Worm (Caenorhabditis elegans): ENCODE results near the gene lron-15.

Gene lron-15

DNA sequence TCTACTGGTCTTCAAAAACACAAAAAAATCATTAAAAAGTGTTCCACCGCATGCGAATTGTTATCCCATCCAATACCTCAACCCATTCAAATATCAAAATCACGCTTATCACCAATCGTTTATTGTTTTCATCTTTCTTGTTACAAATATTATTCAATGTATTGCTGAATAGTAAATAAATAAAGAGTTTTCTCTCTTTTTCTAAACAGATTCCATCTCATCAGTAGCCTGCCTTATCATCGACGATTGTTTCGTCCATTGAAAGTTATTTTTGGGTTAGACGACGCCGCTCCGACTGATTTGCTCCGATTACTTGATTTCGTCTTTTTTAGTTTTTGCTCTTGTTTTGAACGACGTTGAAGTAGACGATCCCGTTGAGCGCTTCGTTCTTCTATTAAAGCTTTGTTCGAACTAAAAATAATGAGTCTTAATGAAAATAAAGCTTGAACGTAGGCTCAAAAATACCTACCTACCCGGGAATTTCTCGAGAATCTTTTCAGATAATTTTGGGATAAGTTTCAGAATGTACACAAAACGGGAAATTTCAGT, 18.5 kb downstream of the lron-15 start:
- TF ChIP-seq dpff-1 (tag; optimal IDR thresholded peaks at IDR 0.05) (no peak), ama-1 (optimal IDR thresholded peaks at IDR 0.05) (peak; percentile 14), ama-1 (GFP tag; optimal IDR thresholded peaks at IDR 0.05) (no peak), repo-1 (tag; optimal IDR thresholded peaks at IDR 0.05) (peak; percentile 19)

ce11 chrII:6524501-6524977, 20.2 kb downstream of the lron-15 start, which contains the start of gene C56E6.2:
C56E6.2 (plus strand) TSS chrII:6524927.
- TF ChIP-seq ceh-40 (GFP tag; IDR thresholded peaks at IDR 0.05) (0 out of 2 replicates have a peak, but pooled peaks have one; percentile 35), lir-1 (GFP tag; conservative IDR thresholded peaks at IDR 0.05) (no peak), nhr-80 (tag; optimal IDR thresholded peaks at IDR 0.05) (peak; percentile 43)

- no peak for TF ChIP-seq B0336.3 (GFP tag; IDR thresholded peaks at IDR 0.05)
- TF ChIP-seq Y53F4B.3 (GFP tag; IDR thresholded peaks at IDR 0.05): no peak
- no peak for TF ChIP-seq athp-1 (tag; optimal IDR thresholded peaks at IDR 0.05)
- TF ChIP-seq Y79H2A.3 (GFP tag; conservative IDR thresholded peaks at IDR 0.05): no peak
- TF ChIP-seq aptf-2 (GFP tag; conservative IDR thresholded peaks at IDR 0.05): no peak
- no peak for TF ChIP-seq nhr-27 (tag; optimal IDR thresholded peaks at IDR 0.05)
- TF ChIP-seq hlh-12 (tag; optimal IDR thresholded peaks at IDR 0.05): no peak
- TF ChIP-seq ceh-58 (GFP tag; IDR thresholded peaks at IDR 0.05): no peak
- TF ChIP-seq madf-10 (tag; optimal IDR thresholded peaks at IDR 0.05): no peak
- TF ChIP-seq ztf-28 (GFP tag; IDR thresholded peaks at IDR 0.05): no peak
- TF ChIP-seq Y67H2A.10 (GFP tag; conservative IDR thresholded peaks at IDR 0.05): no peak
- TF ChIP-seq Y95B8A.8 (GFP tag; IDR thresholded peaks at IDR 0.05): no peak
- no peak for TF ChIP-seq efl-1 (GFP tag; optimal IDR thresholded peaks at IDR 0.05)
- no peak for TF ChIP-seq egl-44 (GFP tag; IDR thresholded peaks at IDR 0.05)
- no peak for TF ChIP-seq nhr-179 (tag; optimal IDR thresholded peaks at IDR 0.05)
These were observed 20.8 kb downstream of the lron-15 start for ce11 chrII:6523940-6524339.

DNA sequence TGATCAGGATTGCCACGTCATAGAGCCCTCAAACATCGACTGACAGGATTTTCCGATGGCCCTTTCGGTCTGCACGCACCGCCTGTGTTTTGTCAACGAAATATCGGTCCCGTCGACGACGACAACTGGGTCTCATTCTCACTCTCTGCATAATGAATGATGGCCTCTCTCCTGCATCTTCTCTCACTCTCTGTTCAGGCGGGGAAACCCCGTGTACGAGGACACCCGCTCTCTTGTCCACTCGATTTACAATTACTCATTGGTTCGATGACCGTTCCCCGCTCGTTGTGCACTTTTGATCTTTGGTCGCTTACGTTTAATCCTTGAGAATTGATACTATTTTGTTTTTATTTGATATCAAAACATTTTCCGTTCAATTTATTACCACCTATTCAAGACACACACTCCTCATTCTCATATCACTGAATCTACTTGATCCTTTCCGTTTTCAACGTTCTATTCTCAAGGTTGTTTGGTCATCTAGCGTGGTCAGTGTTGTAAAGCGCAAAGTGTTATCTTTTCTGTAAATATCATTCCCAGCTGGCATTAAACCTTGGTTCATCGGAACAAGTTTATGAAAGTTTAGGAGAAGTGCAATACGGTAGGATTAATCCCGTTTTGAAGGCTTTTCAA, 22.0 kb downstream of the lron-15 start:
- TF ChIP-seq let-607 (tag; optimal IDR thresholded peaks at IDR 0.05) (no peak), dox-1 (GFP tag; IDR thresholded peaks at IDR 0.05) (no peak), rpc-1 (optimal IDR thresholded peaks at IDR 0.05) (no peak), rpc-1 (tag; optimal IDR thresholded peaks at IDR 0.05) (no peak), lin-26 (GFP tag; IDR thresholded peaks at IDR 0.05) (0 out of 2 replicates have a peak, but pooled peaks have one; percentile 29), mel-28 (tag; optimal IDR thresholded peaks at IDR 0.05; ENCODE audit: borderline replicate concordance) (no peak), ama-1 (optimal IDR thresholded peaks at IDR 0.05) (no peak), ama-1 (GFP tag; optimal IDR thresholded peaks at IDR 0.05) (no peak), F33H1.4 (GFP tag; IDR thresholded peaks at IDR 0.05) (no peak), ceh-91 (GFP tag; IDR thresholded peaks at IDR 0.05) (no peak), hmg-1.2 (GFP tag; IDR thresholded peaks at IDR 0.05) (no peak), ztf-18 (tag; optimal IDR thresholded peaks at IDR 0.05) (no peak), attf-5 (GFP tag; optimal IDR thresholded peaks at IDR 0.05) (no peak), lsl-1 (GFP tag; optimal IDR thresholded peaks at IDR 0.05) (no peak), unc-62 (GFP tag; optimal IDR thresholded peaks at IDR 0.05) (no peak), sptf-2 (GFP tag; optimal IDR thresholded peaks at IDR 0.05) (no peak), somi-1 (GFP tag; optimal IDR thresholded peaks at IDR 0.05) (no peak), snpc-4 (GFP tag; optimal IDR thresholded peaks at IDR 0.05) (no peak), snpc-4 (tag; optimal IDR thresholded peaks at IDR 0.05) (no peak), aptf-3 (GFP tag; IDR thresholded peaks at IDR 0.05) (no peak), aptf-2 (GFP tag; conservative IDR thresholded peaks at IDR 0.05) (no peak), F23B12.7 (tag; optimal IDR thresholded peaks at IDR 0.05; ENCODE audit: insufficient read depth) (no peak), cebp-1 (GFP tag; IDR thresholded peaks at IDR 0.05) (no peak), cebp-1 (tag; optimal IDR thresholded peaks at IDR 0.05) (no peak), zim-3 (tag; optimal IDR thresholded peaks at IDR 0.05) (no peak), xnd-1 (tag; optimal IDR thresholded peaks at IDR 0.05) (no peak)
